Worm (Caenorhabditis elegans) whole organism, young adult: ENCODE data around the gene T11G6.2.

Experiments
- B0019.2 ChIP-seq: fragments of 200-800 bp; sonication (Bioruptor generic); conservative IDR thresholded peaks from 2 replicates; pipeline ENCODE4 v1.3.6; 2022; ENCODE audit warnings: missing genetic modification reagents, missing genetic modification characterization, missing compliant biosample characterization
- B0336.3 ChIP-seq: fragments of 200-800 bp; sonication (Bioruptor generic); IDR thresholded peaks from 2 replicates; pipeline ENCODE4 v1.3.6; 2022; ENCODE audit warnings: missing genetic modification characterization, missing compliant biosample characterization
- F10E7.11 ChIP-seq: sonication (generic microtip); optimal IDR thresholded peaks from 2 replicates; lab custom pipeline; 2017; ENCODE audit warnings: mild to moderate bottlenecking, missing genetic modification characterization, moderate library complexity, missing compliant biosample characterization
- F23B12.7 ChIP-seq: sonication (generic microtip); optimal IDR thresholded peaks from 2 replicates; lab custom pipeline; 2017; ENCODE audit warnings: missing genetic modification characterization, mild to moderate bottlenecking, missing compliant biosample characterization, antibody characterized with exemption, moderate library complexity; ENCODE audit not compliant: insufficient read depth
- F49E8.2 ChIP-seq: sonication (generic microtip); optimal IDR thresholded peaks from 3 replicates; lab custom pipeline; 2017; ENCODE audit warnings: missing genetic modification characterization, mild to moderate bottlenecking, missing compliant biosample characterization, antibody characterized with exemption, moderate library complexity; ENCODE audit not compliant: insufficient read depth
- K11D2.4 ChIP-seq: fragments of 200-800 bp; sonication (Bioruptor generic); IDR thresholded peaks from 2 replicates; pipeline ENCODE4 v1.3.6; 2022; ENCODE audit warnings: missing genetic modification reagents, missing genetic modification characterization, missing compliant biosample characterization
- T07F8.4 ChIP-seq: sonication (generic microtip); optimal IDR thresholded peaks from 2 replicates; lab custom pipeline; 2016; ENCODE audit warnings: mild to moderate bottlenecking, missing genetic modification characterization, moderate library complexity, missing compliant biosample characterization
- Y53G8AR.9 ChIP-seq: fragments of 200-800 bp; sonication (Bioruptor generic); conservative IDR thresholded peaks from 2 replicates; pipeline ENCODE4 v1.3.6; 2022; ENCODE audit warnings: missing genetic modification reagents, missing genetic modification characterization, missing compliant biosample characterization
- Y67H2A.10 ChIP-seq: fragments of 200-800 bp; sonication (Bioruptor generic); conservative IDR thresholded peaks from 2 replicates; pipeline ENCODE4 v1.3.6; 2022; ENCODE audit warnings: missing genetic modification reagents, missing genetic modification characterization, missing compliant biosample characterization
- Y79H2A.3 ChIP-seq: fragments of 200-800 bp; sonication (Bioruptor generic); conservative IDR thresholded peaks from 2 replicates; pipeline ENCODE4 v1.3.6; 2022; ENCODE audit warnings: missing genetic modification reagents, missing genetic modification characterization, missing compliant biosample characterization
- ZK185.1 ChIP-seq: sonication (generic microtip); optimal IDR thresholded peaks from 2 replicates; lab custom pipeline; 2016; ENCODE audit warnings: mild to moderate bottlenecking, missing genetic modification characterization, missing compliant biosample characterization; ENCODE audit not compliant: poor library complexity, severe bottlenecking
- aptf-3 ChIP-seq: fragments of 200-800 bp; sonication (Bioruptor generic); IDR thresholded peaks from 2 replicates; pipeline ENCODE4 v1.3.6; 2022; ENCODE audit warnings: missing genetic modification characterization, missing compliant biosample characterization
- atf-7 ChIP-seq: sonication (generic microtip); optimal IDR thresholded peaks from 2 replicates; lab custom pipeline; 2017; ENCODE audit warnings: mild to moderate bottlenecking, missing genetic modification characterization, missing compliant biosample characterization
- athp-1 ChIP-seq: sonication (generic microtip); optimal IDR thresholded peaks from 2 replicates; lab custom pipeline; 2017; ENCODE audit warnings: mild to moderate bottlenecking, missing genetic modification characterization, missing compliant biosample characterization
- attf-3 ChIP-seq: fragments of 200-800 bp; sonication (Bioruptor generic); conservative IDR thresholded peaks from 2 replicates; pipeline ENCODE4 v1.3.6; 2022; ENCODE audit warnings: missing genetic modification reagents, missing genetic modification characterization, missing compliant biosample characterization
- cebp-1 ChIP-seq, 2 experiments: fragments of 200-800 bp in 1 of 2; sonication (Bioruptor generic) in 1 of 2; sonication (generic microtip) in 1 of 2; IDR thresholded peaks in 1 of 2; optimal IDR thresholded peaks in 1 of 2; 2 replicates each; pipeline versions ENCODE4 v1.3.6 to Lab custom; 2017 to 2022; ENCODE audit warnings: missing compliant biosample characterization in 2 of 2, missing genetic modification characterization in 2 of 2, mild to moderate bottlenecking in 1 of 2, missing genetic modification reagents in 1 of 2, moderate library complexity in 1 of 2
- cebp-2 ChIP-seq: fragments of 200-800 bp; sonication (Bioruptor generic); IDR thresholded peaks from 2 replicates; pipeline ENCODE4 v1.3.6; 2022; ENCODE audit warnings: missing genetic modification characterization, missing compliant biosample characterization
- ceh-40 ChIP-seq: fragments of 200-800 bp; sonication (Bioruptor generic); IDR thresholded peaks from 2 replicates; pipeline ENCODE4 v1.3.6; 2022; ENCODE audit warnings: missing genetic modification characterization, missing compliant biosample characterization
- dox-1 ChIP-seq: fragments of 200-800 bp; sonication (Bioruptor generic); IDR thresholded peaks from 2 replicates; pipeline ENCODE4 v1.3.6; 2022; ENCODE audit warnings: missing genetic modification reagents, missing genetic modification characterization, missing compliant biosample characterization
- fkh-3 ChIP-seq: sonication (generic microtip); optimal IDR thresholded peaks from 2 replicates; lab custom pipeline; 2016; ENCODE audit warnings: mild to moderate bottlenecking, missing genetic modification characterization, missing compliant biosample characterization
- hmg-1.2 ChIP-seq: fragments of 200-800 bp; sonication (Bioruptor generic); IDR thresholded peaks from 2 replicates; pipeline ENCODE4 v1.3.6; 2022; ENCODE audit warnings: missing genetic modification reagents, missing genetic modification characterization, missing compliant biosample characterization
- hsf-1 ChIP-seq: fragments of 200-800 bp; sonication (Bioruptor generic); IDR thresholded peaks from 2 replicates; pipeline ENCODE4 v1.3.6; 2022; ENCODE audit warnings: missing genetic modification reagents, missing genetic modification characterization, missing compliant biosample characterization
- lag-1 ChIP-seq: fragments of 200-800 bp; sonication (Bioruptor generic); IDR thresholded peaks from 2 replicates; pipeline ENCODE4 v1.3.6; 2022; ENCODE audit warnings: missing genetic modification reagents, missing genetic modification characterization, missing compliant biosample characterization
- let-526 ChIP-seq: fragments of 200-800 bp; sonication (Bioruptor generic); IDR thresholded peaks from 2 replicates; pipeline ENCODE4 v1.3.6; 2022; ENCODE audit warnings: missing genetic modification reagents, missing genetic modification characterization, missing compliant biosample characterization
- let-607 ChIP-seq, 2 experiments: fragments of 200-800 bp in 1 of 2; sonication (Bioruptor generic) in 1 of 2; sonication (generic microtip) in 1 of 2; optimal IDR thresholded peaks; 2 replicates each; lab custom pipeline; 2016 to 2018; ENCODE audit warnings: mild to moderate bottlenecking in 2 of 2, missing compliant biosample characterization in 2 of 2, missing genetic modification characterization in 2 of 2, moderate library complexity in 2 of 2, missing genotype in 1 of 2
- lin-26 ChIP-seq: fragments of 200-800 bp; sonication (Bioruptor generic); IDR thresholded peaks from 2 replicates; pipeline ENCODE4 v1.3.6; 2022; ENCODE audit warnings: missing genetic modification reagents, missing genetic modification characterization, missing compliant biosample characterization
- lir-1 ChIP-seq: fragments of 200-800 bp; sonication (Bioruptor generic); conservative IDR thresholded peaks from 2 replicates; pipeline ENCODE4 v1.3.6; 2022; ENCODE audit warnings: missing genetic modification reagents, missing genetic modification characterization, missing compliant biosample characterization
- lsy-27 ChIP-seq: sonication (generic microtip); optimal IDR thresholded peaks from 2 replicates; lab custom pipeline; 2017; ENCODE audit warnings: missing genetic modification characterization, mild to moderate bottlenecking, missing compliant biosample characterization, antibody characterized with exemption, missing genotype, borderline replicate concordance; ENCODE audit not compliant: insufficient read depth
- madf-8 ChIP-seq: fragments of 200-800 bp; sonication (Bioruptor generic); conservative IDR thresholded peaks from 2 replicates; pipeline ENCODE4 v1.3.6; 2022; ENCODE audit warnings: missing genetic modification reagents, missing genetic modification characterization, missing compliant biosample characterization
- nfyb-1 ChIP-seq: fragments of 200-800 bp; sonication (Bioruptor generic); IDR thresholded peaks from 2 replicates; pipeline ENCODE4 v1.3.6; 2022; ENCODE audit warnings: missing genetic modification reagents, missing genetic modification characterization, missing compliant biosample characterization
- nhr-120 ChIP-seq: fragments of 200-800 bp; sonication (Bioruptor generic); IDR thresholded peaks from 2 replicates; pipeline ENCODE4 v1.3.6; 2022; ENCODE audit warnings: missing genetic modification characterization, missing compliant biosample characterization
- nhr-80 ChIP-seq: sonication (generic microtip); optimal IDR thresholded peaks from 2 replicates; lab custom pipeline; 2016; ENCODE audit warnings: missing genetic modification characterization, missing compliant biosample characterization
- nhr-90 ChIP-seq: sonication (generic microtip); optimal IDR thresholded peaks from 2 replicates; lab custom pipeline; 2016; ENCODE audit warnings: missing genotype, mild to moderate bottlenecking, missing genetic modification characterization, missing compliant biosample characterization
- repo-1 ChIP-seq: sonication (generic microtip); optimal IDR thresholded peaks from 2 replicates; lab custom pipeline; 2017; ENCODE audit warnings: mild to moderate bottlenecking, missing genetic modification characterization, missing compliant biosample characterization
- rpc-1 ChIP-seq, 2 experiments: fragments of 150-350 bp in 1 of 2; sonication (generic microtip) in 1 of 2; optimal IDR thresholded peaks; 2 replicates each; lab custom pipeline; 2014 to 2018; ENCODE audit warnings: missing biosample characterization in 1 of 2, missing genetic modification characterization in 1 of 2, missing genetic modification reagents in 1 of 2, missing genotype in 1 of 2
- sea-2 ChIP-seq: fragments of 200-800 bp; sonication (Bioruptor generic); IDR thresholded peaks from 2 replicates; pipeline ENCODE4 v1.3.6; 2022; ENCODE audit warnings: missing genetic modification characterization, missing compliant biosample characterization
- snpc-1.3 ChIP-seq: sonication (generic microtip); optimal IDR thresholded peaks from 2 replicates; lab custom pipeline; 2017; ENCODE audit warnings: missing genetic modification characterization, mild to moderate bottlenecking, missing compliant biosample characterization, antibody characterized with exemption, moderate library complexity, missing genotype, missing genetic modification reagents; ENCODE audit not compliant: insufficient read depth
- somi-1 ChIP-seq: fragments of 200-800 bp; sonication (Bioruptor generic); optimal IDR thresholded peaks from 2 replicates; lab custom pipeline; 2018; ENCODE audit warnings: mild to moderate bottlenecking, missing genetic modification characterization, missing compliant biosample characterization
- tbp1 ChIP-seq: fragments of 200-800 bp; sonication (Bioruptor generic); optimal IDR thresholded peaks from 2 replicates; lab custom pipeline; 2018; ENCODE audit warnings: mild to moderate bottlenecking, missing genetic modification characterization, missing compliant biosample characterization
- tlf-1 ChIP-seq: fragments of 200-800 bp; sonication (Bioruptor generic); optimal IDR thresholded peaks from 2 replicates; lab custom pipeline; 2018; ENCODE audit warnings: mild to moderate bottlenecking, missing genetic modification characterization, missing compliant biosample characterization
- ztf-18 ChIP-seq: sonication (generic microtip); optimal IDR thresholded peaks from 2 replicates; lab custom pipeline; 2016; ENCODE audit warnings: missing genotype, mild to moderate bottlenecking, missing genetic modification characterization, missing compliant biosample characterization

The T11G6.2 gene

ce11 chrIV:10821672-10822304 lies 36.5 kb downstream of the T11G6.2 start (continued):
- TF ChIP-seq B0019.2 (GFP tag; lab: Robert Waterston, UW), result 0 out of 2 replicates have a peak, but pooled peaks have one; percentile 34
- TF ChIP-seq nfyb-1 (GFP tag; lab: Robert Waterston, UW), result peak; percentile 60; the same call in 1 of the 2 replicates
- TF ChIP-seq somi-1, result peak; percentile 60
- no peak for TF ChIP-seq cebp-2
- TF ChIP-seq tbp1, result peak; percentile 37
- TF ChIP-seq lir-1, result peak; percentile 56; the same call in 1 of the 2 replicates

DNA sequence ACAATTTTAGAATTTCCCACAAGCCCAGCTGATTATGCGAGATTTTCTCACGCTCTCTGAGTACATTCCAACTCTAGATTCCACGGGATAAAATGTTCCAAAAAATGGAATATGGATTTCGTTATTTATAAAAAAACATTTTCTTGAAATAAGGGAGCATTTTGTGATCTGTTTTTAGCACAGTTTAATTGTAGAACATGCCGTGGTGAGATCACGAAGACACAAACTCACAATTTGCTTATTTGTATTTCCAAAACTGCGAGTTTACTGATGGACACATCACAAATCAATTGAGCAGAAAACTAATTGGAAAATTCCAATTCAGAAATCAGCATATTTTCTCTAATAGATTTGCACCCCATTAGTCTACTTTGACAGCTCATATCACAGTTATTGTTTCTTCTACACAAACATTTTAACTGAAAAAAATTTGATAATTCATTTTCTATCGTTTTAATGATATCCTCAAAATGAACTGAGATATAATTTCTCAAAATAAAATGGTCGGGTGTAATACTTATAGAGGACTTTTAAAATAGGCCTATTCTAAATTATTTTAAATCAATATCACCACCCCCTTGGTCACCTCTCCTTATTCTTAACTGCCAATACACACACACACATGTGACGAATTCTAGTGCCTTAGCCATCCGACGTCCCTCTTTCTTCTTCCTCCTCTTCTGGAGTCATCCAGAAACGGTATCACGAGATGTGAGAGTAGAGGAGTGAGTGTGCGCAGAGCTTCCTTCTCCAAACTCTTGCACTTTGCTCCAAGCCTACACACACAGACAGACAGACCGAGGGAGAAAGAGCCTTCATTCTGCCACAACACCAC lies 37.2 kb downstream of the T11G6.2 start:
- TF ChIP-seq lin-26 (GFP tag; lab: Robert Waterston, UW) (peak; percentile 21; the same call in 1 of the 2 replicates), tlf-1 (GFP tag; lab: Kevin White, UChicago) (no peak), F49E8.2 (tag; lab: Kevin White, UChicago) (no peak), hsf-1 (GFP tag; lab: Robert Waterston, UW) (peak; percentile 68; the same call in 1 of the 2 replicates), T07F8.4 (tag; lab: Kevin White, UChicago) (no peak), ZK185.1 (tag; lab: Kevin White, UChicago) (no peak), madf-8 (GFP tag; lab: Robert Waterston, UW) (no peak), fkh-3 (peak; percentile 32), ceh-40 (GFP tag; lab: Robert Waterston, UW) (0 out of 2 replicates have a peak, but pooled peaks have one; percentile 4), Y67H2A.10 (GFP tag; lab: Robert Waterston, UW) (no peak), nhr-80 (tag; lab: Kevin White, UChicago) (no peak), atf-7 (no peak), repo-1 (no peak), attf-3 (GFP tag; lab: Robert Waterston, UW) (no peak), let-526 (GFP tag; lab: Robert Waterston, UW) (no peak), nhr-90 (no peak), F10E7.11 (tag; lab: Kevin White, UChicago) (no peak), nhr-120 (GFP tag; lab: Robert Waterston, UW) (no peak), aptf-3 (GFP tag; lab: Robert Waterston, UW) (0 out of 2 replicates have a peak, but pooled peaks have one; percentile 5), snpc-1.3 (no peak)

ce11 chrIV:10820114-10820513 lies 38.2 kb downstream of the T11G6.2 start:
- TF ChIP-seq snpc-1.3, result no peak
- TF ChIP-seq lir-1, result no peak
- no peak for TF ChIP-seq lag-1 (GFP tag; lab: Robert Waterston, UW)
- no peak for TF ChIP-seq F23B12.7
- TF ChIP-seq atf-7, result peak; percentile 33
- no peak for TF ChIP-seq K11D2.4 (GFP tag; lab: Robert Waterston, UW)
- TF ChIP-seq repo-1, result no peak
- TF ChIP-seq B0336.3 (GFP tag; lab: Robert Waterston, UW), result no peak
- no peak for TF ChIP-seq lsy-27 (tag; lab: Kevin White, UChicago)
- TF ChIP-seq cebp-1 (GFP tag; IDR thresholded peaks at IDR 0.05; lab: Robert Waterston, UW), result no peak
- TF ChIP-seq cebp-1 (tag; optimal IDR thresholded peaks at IDR 0.05; lab: Kevin White, UChicago), result peak; percentile 21
- no peak for TF ChIP-seq athp-1
- 0 out of 2 replicates have a peak, but pooled peaks have one; percentile 10 for TF ChIP-seq hmg-1.2 (GFP tag; lab: Robert Waterston, UW)
- TF ChIP-seq let-607 (tag; optimal IDR thresholded peaks at IDR 0.05; lab: Kevin White, UChicago), result peak in 1 of 2 experiments; percentile 41
- peak; percentile 37; the same call in 1 of the 2 replicates for TF ChIP-seq dox-1
- no peak for TF ChIP-seq Y79H2A.3 (GFP tag; lab: Robert Waterston, UW)
- TF ChIP-seq rpc-1 (optimal IDR thresholded peaks at IDR 0.05; lab: Kevin White, UChicago), result no peak
- TF ChIP-seq rpc-1 (tag; optimal IDR thresholded peaks at IDR 0.05; lab: Kevin White, UChicago), result no peak
- no peak for TF ChIP-seq let-526 (GFP tag; lab: Robert Waterston, UW)
- TF ChIP-seq ztf-18 (tag; lab: Kevin White, UChicago), result no peak
- TF ChIP-seq Y53G8AR.9 (GFP tag; lab: Robert Waterston, UW), result no peak
- no peak for TF ChIP-seq sea-2 (GFP tag; lab: Robert Waterston, UW)
